Fruit fly (Drosophila melanogaster): ENCODE results near the gene Acyp.

Acyp gene

dm6 chr2L:13905848-13906585, 5.9 kb upstream of the Acyp start:
- TF ChIP-seq tj (GFP tag; optimal IDR thresholded peaks at IDR 0.05) = no peak
- TF ChIP-seq Hr96 (GFP tag; optimal IDR thresholded peaks at IDR 0.05) = no peak
- TF ChIP-seq toe (GFP tag; optimal IDR thresholded peaks at IDR 0.05) = no peak
- no peak for TF ChIP-seq CG5204 (GFP tag; optimal IDR thresholded peaks at IDR 0.05)
- no peak for TF ChIP-seq CG33017 (tag; optimal IDR thresholded peaks at IDR 0.05)
- TF ChIP-seq CG7101 (tag; optimal IDR thresholded peaks at IDR 0.05) = no peak
- peak; percentile 65 for TF ChIP-seq cic (GFP tag; optimal IDR thresholded peaks at IDR 0.05)
- TF ChIP-seq CG1620 (GFP tag; optimal IDR thresholded peaks at IDR 0.05) = no peak
- no peak for TF ChIP-seq pad (GFP tag; optimal IDR thresholded peaks at IDR 0.05)
- TF ChIP-seq Mnt (GFP tag; optimal IDR thresholded peaks at IDR 0.05) = no peak
- TF ChIP-seq Crg-1 (GFP tag; optimal IDR thresholded peaks at IDR 0.05) = no peak
- TF ChIP-seq CG12768 (GFP tag; optimal IDR thresholded peaks at IDR 0.05) = peak; percentile 4
- no peak for TF ChIP-seq bab1 (GFP tag; optimal IDR thresholded peaks at IDR 0.05)
- no peak for TF ChIP-seq cnc (optimal IDR thresholded peaks at IDR 0.05)

dm6 chr2L:13909033-13909432, 2.9 kb upstream of the Acyp start, which contains the start of gene Ance-2:
Gene Ance-2 (plus strand): TSS chr2L:13909333.
- no peak for TF ChIP-seq CG5204 (GFP tag; optimal IDR thresholded peaks at IDR 0.05)
- TF ChIP-seq cnc (optimal IDR thresholded peaks at IDR 0.05) = no peak
- no peak for TF ChIP-seq CG1620 (GFP tag; optimal IDR thresholded peaks at IDR 0.05)
- TF ChIP-seq tj (GFP tag; optimal IDR thresholded peaks at IDR 0.05) = no peak
- no peak for TF ChIP-seq CG14711 (tag; optimal IDR thresholded peaks at IDR 0.05)
- no peak for TF ChIP-seq CG7101 (tag; optimal IDR thresholded peaks at IDR 0.05)
- no peak for TF ChIP-seq Mnt (GFP tag; optimal IDR thresholded peaks at IDR 0.05)
- TF ChIP-seq CG11617 (GFP tag; optimal IDR thresholded peaks at IDR 0.05) = no peak
- no peak for TF ChIP-seq Clk (GFP tag; optimal IDR thresholded peaks at IDR 0.05)
- TF ChIP-seq kay (GFP tag; ENCODE audit: borderline replicate concordance) = no peak
- TF ChIP-seq cic (GFP tag; optimal IDR thresholded peaks at IDR 0.05) = no peak
- no peak for TF ChIP-seq bab1 (GFP tag; optimal IDR thresholded peaks at IDR 0.05)
- no peak for TF ChIP-seq CG33017 (tag; optimal IDR thresholded peaks at IDR 0.05)

- no peak for TF ChIP-seq CG12768 (GFP tag; optimal IDR thresholded peaks at IDR 0.05)
- TF ChIP-seq CG5204 (GFP tag; optimal IDR thresholded peaks at IDR 0.05) = no peak
- TF ChIP-seq toe (GFP tag; optimal IDR thresholded peaks at IDR 0.05) = no peak
- TF ChIP-seq CG33017 (tag; optimal IDR thresholded peaks at IDR 0.05) = no peak
- TF ChIP-seq Hr96 (GFP tag; optimal IDR thresholded peaks at IDR 0.05) = no peak
- TF ChIP-seq Clk (GFP tag; optimal IDR thresholded peaks at IDR 0.05) = no peak
- TF ChIP-seq kay (GFP tag; ENCODE audit: borderline replicate concordance) = no peak
- no peak for TF ChIP-seq Crg-1 (GFP tag; optimal IDR thresholded peaks at IDR 0.05)
- no peak for TF ChIP-seq CG1620 (GFP tag; optimal IDR thresholded peaks at IDR 0.05)
- no peak for TF ChIP-seq tj (GFP tag; optimal IDR thresholded peaks at IDR 0.05)
- no peak for TF ChIP-seq CG7101 (tag; optimal IDR thresholded peaks at IDR 0.05)
- no peak for TF ChIP-seq CG11617 (GFP tag; optimal IDR thresholded peaks at IDR 0.05)
- no peak for TF ChIP-seq CG14711 (tag; optimal IDR thresholded peaks at IDR 0.05)
- no peak for TF ChIP-seq cic (GFP tag; optimal IDR thresholded peaks at IDR 0.05)
- no peak for TF ChIP-seq pad (GFP tag; optimal IDR thresholded peaks at IDR 0.05)
- TF ChIP-seq Mnt (GFP tag; optimal IDR thresholded peaks at IDR 0.05) = no peak
These were observed 2.5 kb downstream of the Acyp start, which contains the start of gene Ance-3 for dm6 chr2L:13914425-13914824. Gene Ance-3 (plus strand): TSS chr2L:13914725.

- TF ChIP-seq bab1 (GFP tag; optimal IDR thresholded peaks at IDR 0.05) (no peak), Crg-1 (GFP tag; optimal IDR thresholded peaks at IDR 0.05) (no peak), tj (GFP tag; optimal IDR thresholded peaks at IDR 0.05) (no peak), kay (GFP tag; ENCODE audit: borderline replicate concordance) (no peak), CG7101 (tag; optimal IDR thresholded peaks at IDR 0.05) (no peak), cic (GFP tag; optimal IDR thresholded peaks at IDR 0.05) (no peak), CG1620 (GFP tag; optimal IDR thresholded peaks at IDR 0.05) (no peak), CG11617 (GFP tag; optimal IDR thresholded peaks at IDR 0.05) (no peak), CG12768 (GFP tag; optimal IDR thresholded peaks at IDR 0.05) (no peak), CG33017 (tag; optimal IDR thresholded peaks at IDR 0.05) (no peak), cnc (optimal IDR thresholded peaks at IDR 0.05) (no peak), CG5204 (GFP tag; optimal IDR thresholded peaks at IDR 0.05) (no peak)
These were observed 11.6 kb downstream of the Acyp start, which contains the start of gene Vajk1 for dm6 chr2L:13923453-13923852. Gene Vajk1 (minus strand): TSS chr2L:13923553.

dm6 chr2L:13923984-13924383, 12.1 kb downstream of the Acyp start:
- no peak for TF ChIP-seq CG7045 (GFP tag; optimal IDR thresholded peaks at IDR 0.05)
- no peak for TF ChIP-seq Clk (GFP tag; optimal IDR thresholded peaks at IDR 0.05)
- no peak for TF ChIP-seq cnc (optimal IDR thresholded peaks at IDR 0.05)

- TF ChIP-seq CG1620 (GFP tag; optimal IDR thresholded peaks at IDR 0.05) = no peak
- no peak for TF ChIP-seq CG5204 (GFP tag; optimal IDR thresholded peaks at IDR 0.05)
- no peak for TF ChIP-seq tj (GFP tag; optimal IDR thresholded peaks at IDR 0.05)
- TF ChIP-seq CG11617 (GFP tag; optimal IDR thresholded peaks at IDR 0.05) = no peak
- TF ChIP-seq ovo (GFP tag; optimal IDR thresholded peaks at IDR 0.05) = no peak
- TF ChIP-seq kay (GFP tag; ENCODE audit: borderline replicate concordance) = no peak
- TF ChIP-seq Mnt (GFP tag; optimal IDR thresholded peaks at IDR 0.05) = no peak
- no peak for TF ChIP-seq CG7045 (GFP tag; optimal IDR thresholded peaks at IDR 0.05)
These were observed 13.8 kb downstream of the Acyp start for dm6 chr2L:13925699-13926098.

- TF ChIP-seq CG5204 (GFP tag; optimal IDR thresholded peaks at IDR 0.05) = no peak
- no peak for TF ChIP-seq cic (GFP tag; optimal IDR thresholded peaks at IDR 0.05)
- TF ChIP-seq tj (GFP tag; optimal IDR thresholded peaks at IDR 0.05) = no peak
- TF ChIP-seq toe (GFP tag; optimal IDR thresholded peaks at IDR 0.05) = no peak
- TF ChIP-seq kay (GFP tag; ENCODE audit: borderline replicate concordance) = no peak
- no peak for TF ChIP-seq Clk (GFP tag; optimal IDR thresholded peaks at IDR 0.05)
These were observed 16.6 kb downstream of the Acyp start for dm6 chr2L:13928461-13928860.

All from whole organism, adult.